Worm (Caenorhabditis elegans): Measurements from ENCODE around the gene C16D2.3.

ce11 chrII:9181155-9181554 lies 43.3 kb downstream of the C16D2.3 start:
- no peak for TF ChIP-seq elt-3 (tag; optimal IDR thresholded peaks at IDR 0.05)
- TF ChIP-seq unc-62 (GFP tag; optimal IDR thresholded peaks at IDR 0.05), result no peak
- TF ChIP-seq snpc-4 (tag; optimal IDR thresholded peaks at IDR 0.05), result no peak
- no peak for TF ChIP-seq ztf-11 (tag; optimal IDR thresholded peaks at IDR 0.05)

Data from whole organism, mixed stage, embryonic.